Fruit fly (Drosophila melanogaster): ENCODE results near the gene Alp12.

Gene Alp12

DNA sequence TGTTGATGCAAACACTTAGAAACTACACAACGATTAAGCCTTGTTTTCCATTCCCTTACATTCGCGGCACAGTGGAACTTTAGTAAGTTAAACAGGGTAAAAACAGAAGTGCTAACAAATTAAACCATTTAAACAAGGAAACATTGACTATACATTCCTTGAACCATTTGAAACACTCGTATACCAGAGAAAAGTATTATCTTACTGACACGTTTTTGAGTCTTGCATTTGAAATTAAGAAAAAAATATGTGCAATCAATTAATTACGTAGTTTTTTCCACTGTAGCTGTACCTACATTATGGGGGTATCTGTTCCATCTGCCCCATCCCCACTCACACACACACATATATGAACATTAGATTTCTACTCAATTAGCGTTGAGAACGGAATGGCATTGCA is 9.4 kb downstream of the Alp12 start:
- peak; percentile 18 for TF ChIP-seq h (GFP tag; optimal IDR thresholded peaks at IDR 0.05)
- TF ChIP-seq foxo (GFP tag; optimal IDR thresholded peaks at IDR 0.05), result no peak
- TF ChIP-seq woc (GFP tag; optimal IDR thresholded peaks at IDR 0.05), result peak; percentile 17

DNA sequence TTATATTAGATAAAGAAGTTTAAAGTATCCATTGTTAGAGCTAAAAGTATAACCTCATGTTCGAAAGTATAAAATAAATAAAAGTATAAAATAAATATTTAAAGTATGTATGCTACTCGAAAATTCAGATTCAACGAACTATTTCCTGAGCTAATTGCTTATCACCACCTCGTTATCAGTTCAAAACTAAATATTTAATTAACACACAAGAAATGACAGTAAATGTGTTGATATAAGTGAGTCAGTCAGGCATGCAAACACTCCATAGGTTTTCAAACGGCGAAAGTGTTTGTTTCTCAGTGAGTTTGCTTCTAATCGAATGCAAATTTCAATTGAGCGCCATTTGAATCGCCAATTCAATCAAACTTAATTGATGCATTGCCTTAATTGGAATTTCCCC is 10.4 kb downstream of the Alp12 start:
- peak; percentile 14 for TF ChIP-seq h (GFP tag; optimal IDR thresholded peaks at IDR 0.05)
- peak; percentile 23 for TF ChIP-seq Hr83 (GFP tag; optimal IDR thresholded peaks at IDR 0.05; ENCODE audit: poor library complexity, severe bottlenecking)
- peak; percentile 18 for TF ChIP-seq OdsH (GFP tag; optimal IDR thresholded peaks at IDR 0.05)
- no peak for TF ChIP-seq Jra (GFP tag; optimal IDR thresholded peaks at IDR 0.05)

DNA sequence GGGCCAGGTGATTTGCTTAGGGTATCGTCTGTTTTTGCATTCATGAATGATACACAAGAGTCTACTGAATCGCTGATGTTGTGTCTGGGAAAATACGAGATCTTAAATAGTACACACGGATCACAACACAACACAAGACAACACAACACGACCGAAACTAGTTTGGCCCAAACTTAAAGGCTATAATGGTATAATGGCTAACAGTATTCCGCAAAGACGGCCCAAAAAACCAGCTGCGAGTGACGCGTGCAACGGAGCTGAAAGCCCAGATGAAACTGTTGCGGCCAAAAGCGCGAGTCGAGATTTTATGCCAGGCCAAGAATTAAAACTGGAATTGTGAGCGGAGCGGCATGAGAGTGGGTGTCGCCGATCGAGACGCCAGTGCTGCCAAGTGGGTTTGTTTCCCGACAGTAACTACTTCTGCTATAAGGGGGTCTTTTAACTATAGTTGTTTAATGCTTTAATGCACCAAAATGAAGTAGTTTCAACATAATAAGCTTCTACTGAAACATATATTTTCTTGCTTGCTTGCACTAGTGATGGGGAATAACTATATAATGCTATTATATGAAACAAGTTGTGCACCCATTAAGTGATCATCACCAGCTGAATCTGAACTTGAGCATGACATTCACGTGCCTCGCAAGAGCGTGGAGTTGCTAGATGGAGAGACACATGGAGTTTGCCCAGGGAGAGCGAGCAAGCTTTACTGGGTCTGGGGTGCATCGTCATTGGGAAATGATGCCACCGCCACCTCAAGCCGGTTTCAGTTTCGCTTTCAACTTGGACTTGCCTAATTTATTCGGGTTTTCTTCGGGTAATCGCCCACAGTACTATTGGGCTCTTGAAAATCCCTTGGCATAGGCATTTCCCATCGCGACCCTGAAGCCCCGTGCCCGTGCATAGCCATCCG is 15.1 kb downstream of the Alp12 start:
- TF ChIP-seq Dfd (GFP tag; optimal IDR thresholded peaks at IDR 0.05) (no peak), Hr83 (GFP tag; optimal IDR thresholded peaks at IDR 0.05; ENCODE audit: poor library complexity, severe bottlenecking) (no peak), Vsx2 (GFP tag; optimal IDR thresholded peaks at IDR 0.05; ENCODE audit: partially characterized antibody) (peak; percentile 5), HLH106 (tag; optimal IDR thresholded peaks at IDR 0.05) (peak; percentile 44), lola (GFP tag; optimal IDR thresholded peaks at IDR 0.05) (no peak), pan (optimal IDR thresholded peaks at IDR 0.05) (no peak), rgr (GFP tag; optimal IDR thresholded peaks at IDR 0.05) (peak; percentile 2), tai (GFP tag; optimal IDR thresholded peaks at IDR 0.05) (no peak), Dif (GFP tag; optimal IDR thresholded peaks at IDR 0.05; ENCODE audit: partially characterized antibody) (peak; percentile 40), psq (GFP tag; optimal IDR thresholded peaks at IDR 0.05) (no peak), fru (GFP tag; optimal IDR thresholded peaks at IDR 0.05) (peak; percentile 43), dmrt93B (GFP tag; optimal IDR thresholded peaks at IDR 0.05) (no peak), Sp1 (GFP tag; optimal IDR thresholded peaks at IDR 0.05) (peak; percentile 37), Rel (GFP tag; optimal IDR thresholded peaks at IDR 0.05) (no peak), Rel (tag; optimal IDR thresholded peaks at IDR 0.05) (no peak), foxo (GFP tag; optimal IDR thresholded peaks at IDR 0.05) (peak in 1 of 2 experiments; percentile 32), br (GFP tag; optimal IDR thresholded peaks at IDR 0.05) (peak; percentile 37), dl (GFP tag; optimal IDR thresholded peaks at IDR 0.05; ENCODE audit: insufficient read depth in 1 of 2, partially characterized antibody in 2 of 2) (peak in 1 of 2 experiments; percentile 30), Hr78 (GFP tag; optimal IDR thresholded peaks at IDR 0.05) (no peak), h (GFP tag; optimal IDR thresholded peaks at IDR 0.05) (peak; percentile 21), woc (GFP tag; optimal IDR thresholded peaks at IDR 0.05) (peak; percentile 80), Myc (optimal IDR thresholded peaks at IDR 0.05) (peak; percentile 86)

DNA sequence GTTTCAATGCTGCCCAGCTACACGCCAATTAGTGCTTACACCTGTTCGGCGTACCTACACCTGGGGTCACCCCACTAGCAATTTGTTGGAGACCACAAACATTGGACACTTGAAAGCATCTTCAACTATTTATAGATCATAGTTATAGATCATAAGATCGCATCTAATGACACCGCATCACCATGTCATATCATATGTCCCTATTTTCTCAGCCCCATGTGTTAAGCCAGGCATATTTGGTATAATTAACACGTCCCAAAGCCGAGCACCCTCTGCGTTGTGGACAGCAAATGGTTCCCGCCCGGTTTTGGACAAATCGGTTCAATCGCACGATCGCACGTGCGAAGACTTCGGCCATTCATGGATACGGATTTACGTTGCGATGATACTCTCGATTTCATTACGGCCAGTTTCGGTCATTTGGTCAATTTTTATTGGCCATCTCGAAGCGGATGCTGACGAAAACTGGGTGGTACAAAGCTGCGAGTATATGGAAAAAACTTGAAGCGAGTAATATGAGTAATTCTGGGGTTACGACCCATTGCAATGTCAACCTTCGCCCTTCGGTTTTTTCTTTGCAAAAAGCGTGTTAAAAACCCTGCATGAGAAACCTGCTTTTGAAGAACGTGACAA is 15.9 kb downstream of the Alp12 start:
- TF ChIP-seq jim (GFP tag; optimal IDR thresholded peaks at IDR 0.05) (no peak), CG9705 (GFP tag; optimal IDR thresholded peaks at IDR 0.05) (no peak), ey (GFP tag; optimal IDR thresholded peaks at IDR 0.05) (peak; percentile 83), dsf (GFP tag; optimal IDR thresholded peaks at IDR 0.05; ENCODE audit: borderline replicate concordance) (no peak), Hnf4 (GFP tag; optimal IDR thresholded peaks at IDR 0.05) (peak; percentile 2), pan (optimal IDR thresholded peaks at IDR 0.05) (no peak), Mio (GFP tag; optimal IDR thresholded peaks at IDR 0.05) (no peak), Dfd (GFP tag; optimal IDR thresholded peaks at IDR 0.05) (no peak), psq (GFP tag; optimal IDR thresholded peaks at IDR 0.05) (peak; percentile 44), Hr78 (GFP tag; optimal IDR thresholded peaks at IDR 0.05) (no peak), sage (GFP tag; optimal IDR thresholded peaks at IDR 0.05) (no peak), foxo (GFP tag; optimal IDR thresholded peaks at IDR 0.05) (peak in 1 of 2 experiments; percentile 43), dl (GFP tag; optimal IDR thresholded peaks at IDR 0.05; ENCODE audit: insufficient read depth in 1 of 2, partially characterized antibody in 2 of 2) (no peak), Hr83 (GFP tag; optimal IDR thresholded peaks at IDR 0.05; ENCODE audit: poor library complexity, severe bottlenecking) (no peak), brk (GFP tag; optimal IDR thresholded peaks at IDR 0.05) (no peak), N (GFP tag; optimal IDR thresholded peaks at IDR 0.05) (no peak), HLH106 (tag; optimal IDR thresholded peaks at IDR 0.05) (peak; percentile 56), Abd-B (GFP tag; optimal IDR thresholded peaks at IDR 0.05) (no peak), Rel (GFP tag; optimal IDR thresholded peaks at IDR 0.05) (no peak), Rel (tag; optimal IDR thresholded peaks at IDR 0.05) (no peak), Myc (optimal IDR thresholded peaks at IDR 0.05) (no peak), Sp1 (GFP tag; optimal IDR thresholded peaks at IDR 0.05) (peak; percentile 35), tai (GFP tag; optimal IDR thresholded peaks at IDR 0.05) (no peak), Vsx2 (GFP tag; optimal IDR thresholded peaks at IDR 0.05; ENCODE audit: partially characterized antibody) (no peak), rgr (GFP tag; optimal IDR thresholded peaks at IDR 0.05) (peak; percentile 84), br (GFP tag; optimal IDR thresholded peaks at IDR 0.05) (no peak), fru (GFP tag; optimal IDR thresholded peaks at IDR 0.05) (peak; percentile 7), CrebA (GFP tag; optimal IDR thresholded peaks at IDR 0.05; ENCODE audit: borderline replicate concordance) (no peak), OdsH (GFP tag; optimal IDR thresholded peaks at IDR 0.05) (peak; percentile 74), GATAd (GFP tag; optimal IDR thresholded peaks at IDR 0.05) (peak; percentile 71), Jra (GFP tag; optimal IDR thresholded peaks at IDR 0.05) (no peak), sv (GFP tag; optimal IDR thresholded peaks at IDR 0.05) (peak; percentile 80), Dif (GFP tag; optimal IDR thresholded peaks at IDR 0.05; ENCODE audit: partially characterized antibody) (no peak), dmrt93B (GFP tag; optimal IDR thresholded peaks at IDR 0.05) (no peak), CG32264 (GFP tag; optimal IDR thresholded peaks at IDR 0.05) (no peak)

All from whole organism, wandering third instar larva.